Fruit fly (Drosophila melanogaster): Measurements from ENCODE around the gene CG12099.

The CG12099 gene

DNA sequence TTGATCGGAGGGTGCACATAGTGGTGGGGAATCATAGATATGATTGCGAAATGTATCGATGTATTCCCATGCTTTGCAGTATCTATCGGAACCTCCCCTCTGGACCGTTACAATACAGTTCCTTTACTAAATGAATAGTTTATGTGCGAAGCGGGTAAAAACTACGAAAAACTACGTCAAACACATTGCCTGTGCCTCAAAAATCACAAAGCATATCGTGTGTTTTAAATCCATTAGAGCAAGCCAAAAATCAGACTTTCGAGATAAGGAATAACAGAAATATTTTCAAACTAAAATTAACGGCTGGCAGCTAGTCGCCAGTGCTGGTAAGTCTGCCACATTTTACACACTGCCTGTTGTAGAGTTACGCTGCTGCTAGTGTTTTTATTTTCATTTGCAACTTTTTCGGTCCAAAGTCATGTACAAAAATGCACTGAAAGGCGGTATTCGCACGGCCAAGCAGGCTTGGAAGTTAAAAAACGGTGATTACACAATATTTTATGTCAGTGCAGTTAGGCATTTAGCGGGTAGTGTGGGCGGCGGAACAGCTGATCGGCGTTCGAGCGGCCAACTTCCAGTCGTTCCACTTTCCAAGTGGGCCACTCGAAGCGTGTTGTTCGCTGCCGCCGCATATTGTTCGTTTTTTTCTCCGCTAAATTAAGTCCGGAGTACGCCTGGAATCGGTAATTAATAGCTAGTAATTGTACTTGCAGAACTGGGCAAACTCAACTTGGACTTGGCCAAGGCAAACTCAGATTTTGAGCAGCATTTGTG, 40.8 kb downstream of the CG12099 start (continued):
- no peak for TF ChIP-seq ftz-f1 (GFP tag; optimal IDR thresholded peaks at IDR 0.05)

DNA sequence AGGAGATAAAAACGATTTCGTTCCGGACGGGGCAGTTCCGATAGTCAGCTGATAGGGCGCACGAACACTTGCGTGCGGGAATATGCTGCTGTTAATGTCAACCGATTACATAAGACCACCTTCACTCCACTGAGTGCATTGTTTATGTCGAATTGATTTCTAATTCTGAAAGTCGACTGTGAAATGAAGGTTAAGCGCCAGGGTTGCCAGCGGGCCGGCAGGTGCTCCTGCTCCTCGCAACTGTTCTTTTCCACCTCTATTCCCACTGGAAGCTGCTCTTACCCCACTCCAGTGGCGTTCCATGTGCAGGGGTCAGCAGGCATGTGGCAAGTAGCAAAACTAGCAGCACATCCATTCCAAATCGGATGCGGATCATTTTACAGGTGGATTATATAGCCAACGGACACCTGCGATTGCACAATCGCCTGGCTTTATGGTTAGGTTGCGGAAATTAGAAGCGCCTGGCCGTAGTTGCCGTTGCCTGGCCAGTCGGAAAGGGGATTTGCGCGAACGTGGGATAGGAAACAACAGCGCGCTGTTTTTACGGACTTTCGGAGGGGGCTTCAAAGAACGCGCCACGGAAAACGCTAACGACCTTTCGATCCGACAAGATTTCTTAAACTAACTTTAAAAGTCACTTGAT, 41.5 kb downstream of the CG12099 start, which contains the start of gene cue:
Gene cue (minus strand): TSS at position 641 of the 643 bp plus-strand sequence.
- TF ChIP-seq ftz-f1 (GFP tag; optimal IDR thresholded peaks at IDR 0.05) (peak; percentile 53), bigmax (GFP tag; optimal IDR thresholded peaks at IDR 0.05) (peak; percentile 21), crp (GFP tag; optimal IDR thresholded peaks at IDR 0.05) (peak in 1 of 2 experiments; percentile 33), CG10274 (GFP tag; optimal IDR thresholded peaks at IDR 0.05) (peak; percentile 96), kah (GFP tag; optimal IDR thresholded peaks at IDR 0.05) (peak; percentile 56), jigr1 (GFP tag; IDR thresholded peaks at IDR 0.05) (no peak), Atf6 (GFP tag; IDR thresholded peaks at IDR 0.05) (peak; percentile 15; the same call in 1 of the 2 replicates), Ets65A (GFP tag) (peak; percentile 70), CG10209 (GFP tag; optimal IDR thresholded peaks at IDR 0.05) (no peak), CG12769 (tag; optimal IDR thresholded peaks at IDR 0.05) (peak; percentile 37), chm (GFP tag; IDR thresholded peaks at IDR 0.05) (0 out of 2 replicates have a peak, but pooled peaks have one; percentile 14), Taf1 (GFP tag; IDR thresholded peaks at IDR 0.05) (0 out of 2 replicates have a peak, but pooled peaks have one; percentile 6), CG15514 (GFP tag; optimal IDR thresholded peaks at IDR 0.05) (peak; percentile 63), CG15479 (GFP tag; optimal IDR thresholded peaks at IDR 0.05) (peak; percentile 48), seq (GFP tag; IDR thresholded peaks at IDR 0.05) (0 out of 2 replicates have a peak, but pooled peaks have one; percentile 6), Dll (GFP tag; IDR thresholded peaks at IDR 0.05; ENCODE audit: partially characterized antibody) (no peak), so (GFP tag; IDR thresholded peaks at IDR 0.05) (peak; percentile 60; the same call in 2 of the 3 replicates), MTF-1 (GFP tag; optimal IDR thresholded peaks at IDR 0.05; ENCODE audit: borderline replicate concordance) (peak; percentile 38), CG34422 (GFP tag; IDR thresholded peaks at IDR 0.05) (0 out of 3 replicates have a peak, but pooled peaks have one; percentile 41), grn (GFP tag; optimal IDR thresholded peaks at IDR 0.05) (no peak), otp (GFP tag; IDR thresholded peaks at IDR 0.05) (0 out of 3 replicates have a peak, but pooled peaks have one; percentile 16), chinmo (GFP tag; IDR thresholded peaks at IDR 0.05; ENCODE audit: partially characterized antibody) (0 out of 4 replicates have a peak, but pooled peaks have one; percentile 18), Elba2 (GFP tag; optimal IDR thresholded peaks at IDR 0.05) (peak; percentile 17), MESR4 (GFP tag; optimal IDR thresholded peaks at IDR 0.05) (peak; percentile 43), cg (GFP tag; optimal IDR thresholded peaks at IDR 0.05) (peak; percentile 26), repo (GFP tag; optimal IDR thresholded peaks at IDR 0.05) (no peak), pho (GFP tag; optimal IDR thresholded peaks at IDR 0.05) (no peak), CG6175 (GFP tag; IDR thresholded peaks at IDR 0.05) (peak; percentile 75; the same call in 2 of the 3 replicates), CG10147 (GFP tag; optimal IDR thresholded peaks at IDR 0.05) (no peak), CG8290 (GFP tag; optimal IDR thresholded peaks at IDR 0.05) (no peak), CG8290 (tag; optimal IDR thresholded peaks at IDR 0.05) (peak in 1 of 2 experiments; percentile 14), D (optimal IDR thresholded peaks at IDR 0.05) (peak; percentile 51), D (GFP tag; optimal IDR thresholded peaks at IDR 0.05) (no peak), Pdp1 (GFP tag; optimal IDR thresholded peaks at IDR 0.05) (peak in 1 of 2 experiments; percentile 97), Jarid2 (GFP tag; optimal IDR thresholded peaks at IDR 0.05) (peak; percentile 70)
